Worm (Caenorhabditis elegans) whole organism, L1 larva: Measurements from ENCODE around the gene cwp-2.

Experiments used
- ama-1 ChIP-seq: fragments of 150-350 bp; optimal IDR thresholded peaks from 2 replicates; lab custom pipeline; 2014
- fos-1 ChIP-seq: fragments of 150-350 bp; optimal IDR thresholded peaks from 2 replicates; lab custom pipeline; 2014; ENCODE audit warnings: missing biosample characterization, missing genetic modification characterization
- hlh-4 ChIP-seq: sonication (generic microtip); optimal IDR thresholded peaks from 2 replicates; lab custom pipeline; 2016; ENCODE audit warnings: mild to moderate bottlenecking, missing genetic modification characterization, missing compliant biosample characterization
- lin-35 ChIP-seq, 2 experiments: fragments of 150-350 bp; optimal IDR thresholded peaks; 2 replicates each; lab custom pipeline; 2014; ENCODE audit warnings: missing biosample characterization in 2 of 2, missing genetic modification characterization in 2 of 2, missing genetic modification reagents in 2 of 2
- mep-1 ChIP-seq: fragments of 150-350 bp; optimal IDR thresholded peaks from 2 replicates; lab custom pipeline; 2014; ENCODE audit warnings: missing biosample characterization, missing genetic modification characterization
- nhr-237 ChIP-seq: fragments of 150-350 bp; optimal IDR thresholded peaks from 2 replicates; lab custom pipeline; 2014; ENCODE audit warnings: missing biosample characterization, missing genetic modification characterization
- unc-130 ChIP-seq: fragments of 150-350 bp; optimal IDR thresholded peaks from 2 replicates; lab custom pipeline; 2017; ENCODE audit warnings: missing biosample characterization, missing genetic modification characterization, inconsistent platforms
- unc-62 ChIP-seq: fragments of 150-350 bp; optimal IDR thresholded peaks from 2 replicates; lab custom pipeline; 2014; ENCODE audit warnings: missing biosample characterization, missing genetic modification reagents, missing genetic modification characterization
- unc-98 ChIP-seq: fragments of 200-800 bp; sonication (Bioruptor generic); IDR thresholded peaks from 2 replicates; pipeline ENCODE4 v1.3.6; 2022; ENCODE audit warnings: missing genetic modification characterization, missing compliant biosample characterization
- xbp-1 ChIP-seq: sonication (generic microtip); optimal IDR thresholded peaks from 2 replicates; lab custom pipeline; 2016; ENCODE audit warnings: missing genetic modification characterization, missing compliant biosample characterization
- zag-1 ChIP-seq: fragments of 150-350 bp; optimal IDR thresholded peaks from 2 replicates; lab custom pipeline; 2014; ENCODE audit warnings: missing biosample characterization, missing genetic modification characterization

DNA sequence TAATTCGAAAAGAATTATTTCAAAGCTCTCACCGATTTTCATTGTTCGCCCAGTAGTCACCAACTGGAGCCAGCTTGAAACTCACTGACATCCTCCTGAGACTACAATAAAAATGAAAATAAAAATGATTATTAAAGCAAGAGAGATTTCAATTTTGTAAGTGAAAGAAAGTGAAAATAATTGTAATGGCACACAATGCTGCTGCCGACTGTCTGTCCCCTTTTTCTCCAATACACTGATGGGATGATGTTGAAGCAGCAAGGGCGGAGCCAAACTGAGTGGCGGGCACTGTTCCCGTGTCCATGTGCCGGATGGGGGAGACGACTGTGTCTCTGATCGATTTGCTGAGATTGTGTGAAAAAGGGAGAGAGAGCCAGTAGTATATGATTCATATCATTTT, 8.2 kb downstream of the cwp-2 start, which contains the start of gene C37H5.14:
- TF ChIP-seq hlh-4 (tag; lab: Kevin White, UChicago) (no peak), lin-35 (GFP tag; optimal IDR thresholded peaks at IDR 0.05; lab: Kevin White, UChicago) (no peak), fos-1 (tag; lab: Kevin White, UChicago) (no peak), unc-98 (GFP tag; lab: Robert Waterston, UW) (no peak), unc-62 (no peak), unc-130 (tag; lab: Kevin White, UChicago) (no peak), mep-1 (tag; lab: Kevin White, UChicago) (no peak), nhr-237 (tag; lab: Kevin White, UChicago) (no peak), zag-1 (no peak), ama-1 (lab: Kevin White, UChicago) (no peak), xbp-1 (no peak)
